Worm (Caenorhabditis elegans) whole organism, L1 larva: ENCODE results near the gene asp-13.

Experiments used
- C04F5.9 ChIP-seq: sonication (generic microtip); optimal IDR thresholded peaks from 2 replicates; lab custom pipeline; 2016; ENCODE audit warnings: missing genetic modification characterization, missing compliant biosample characterization
- ceh-63 ChIP-seq: fragments of 200-800 bp; sonication (Bioruptor generic); optimal IDR thresholded peaks from 2 replicates; lab custom pipeline; 2018; ENCODE audit warnings: mild to moderate bottlenecking, missing genetic modification characterization, missing compliant biosample characterization
- grh-1 ChIP-seq: fragments of 200-800 bp; sonication (Bioruptor generic); IDR thresholded peaks from 2 replicates; pipeline ENCODE4 v1.3.6; 2022; ENCODE audit warnings: missing genetic modification reagents, missing genetic modification characterization, missing compliant biosample characterization
- irx-1 ChIP-seq: sonication (generic microtip); optimal IDR thresholded peaks from 2 replicates; lab custom pipeline; 2016; ENCODE audit warnings: missing genetic modification characterization, missing compliant biosample characterization
- lin-13 ChIP-seq: fragments of 150-350 bp; optimal IDR thresholded peaks from 2 replicates; lab custom pipeline; 2014; ENCODE audit warnings: missing biosample characterization, missing genetic modification reagents, missing genetic modification characterization
- lin-39 ChIP-seq: fragments of 150-350 bp; optimal IDR thresholded peaks from 2 replicates; lab custom pipeline; 2014; ENCODE audit warnings: missing biosample characterization, missing genetic modification reagents, missing genetic modification characterization
- lir-3 ChIP-seq: sonication (generic microtip); optimal IDR thresholded peaks from 2 replicates; lab custom pipeline; 2016; ENCODE audit warnings: mild to moderate bottlenecking, missing genetic modification characterization, moderate library complexity, missing compliant biosample characterization; ENCODE audit not compliant: poor library complexity
- pag-3 ChIP-seq: sonication (generic microtip); optimal IDR thresholded peaks from 2 replicates; lab custom pipeline; 2017; ENCODE audit warnings: missing genetic modification characterization, mild to moderate bottlenecking, missing compliant biosample characterization, antibody characterized with exemption, borderline replicate concordance; ENCODE audit not compliant: insufficient read depth
- unc-62 ChIP-seq: fragments of 150-350 bp; optimal IDR thresholded peaks from 2 replicates; lab custom pipeline; 2014; ENCODE audit warnings: missing biosample characterization, missing genetic modification reagents, missing genetic modification characterization

- TF ChIP-seq ceh-63 (GFP tag; lab: Kevin White, UChicago) = no peak
- TF ChIP-seq lin-13 (GFP tag; lab: Kevin White, UChicago) = no peak
- no peak for TF ChIP-seq pag-3
- TF ChIP-seq lir-3 = no peak
- no peak for TF ChIP-seq irx-1 (tag; lab: Kevin White, UChicago)
- no peak for TF ChIP-seq grh-1 (GFP tag; lab: Robert Waterston, UW)
- no peak for TF ChIP-seq lin-39 (tag; lab: Kevin White, UChicago)
- no peak for TF ChIP-seq unc-62 (GFP tag; lab: Kevin White, UChicago)
- no peak for TF ChIP-seq C04F5.9 (tag; lab: Kevin White, UChicago)
Measured at ce11 chrV:8660475-8660874, 17.5 kb upstream of the asp-13 start.
